Fruit fly (Drosophila melanogaster) whole organism, prepupa: ENCODE measurements around the gene Apc2.
A peak's percentile ranks its signal among the peaks of the same experiment; 100 is the strongest.

ENCODE experiments used
- Blimp-1 ChIP-seq: fragments of 200-800 bp; sonication (Bioruptor generic); optimal IDR thresholded peaks from 3 replicates; lab custom pipeline; 2017; ENCODE audit warnings: missing biosample characterization, missing genetic modification characterization, mild to moderate bottlenecking, moderate library complexity, missing genetic modification reagents
- CG10669 ChIP-seq: fragments of 200-800 bp; sonication (Bioruptor generic); optimal IDR thresholded peaks from 3 replicates; lab custom pipeline; 2018; ENCODE audit warnings: missing biosample characterization, mild to moderate bottlenecking, missing genetic modification characterization, moderate library complexity
- CG11762 ChIP-seq: fragments of 200-800 bp; sonication (Bioruptor generic); optimal IDR thresholded peaks from 3 replicates; lab custom pipeline; 2016; ENCODE audit warnings: missing biosample characterization, missing genetic modification characterization; ENCODE audit not compliant: insufficient read depth
- CG15336 ChIP-seq: fragments of 200-800 bp; sonication (Bioruptor generic); IDR thresholded peaks from 2 replicates; pipeline ENCODE4 v1.3.6; 2022; ENCODE audit warnings: missing biosample characterization, missing genetic modification characterization
- CG1621 ChIP-seq: fragments of 200-800 bp; sonication (Bioruptor generic); optimal IDR thresholded peaks from 3 replicates; lab custom pipeline; 2018; ENCODE audit warnings: missing biosample characterization, mild to moderate bottlenecking, missing genetic modification characterization
- CG16779 ChIP-seq: fragments of 200-800 bp; sonication (Bioruptor generic); optimal IDR thresholded peaks from 3 replicates; lab custom pipeline; 2017; ENCODE audit warnings: missing biosample characterization, mild to moderate bottlenecking, missing genetic modification characterization
- CG3032 ChIP-seq: fragments of 200-800 bp; optimal IDR thresholded peaks from 2 replicates; lab custom pipeline; 2019; ENCODE audit warnings: missing biosample characterization, mild to moderate bottlenecking, missing genetic modification characterization, moderate library complexity
- CG31627 ChIP-seq: fragments of 200-800 bp; sonication (Bioruptor generic); optimal IDR thresholded peaks from 3 replicates; lab custom pipeline; 2016; ENCODE audit warnings: missing biosample characterization, missing genetic modification characterization
- CG32006 ChIP-seq: fragments of 200-800 bp; sonication (Bioruptor generic); optimal IDR thresholded peaks from 3 replicates; lab custom pipeline; 2017; ENCODE audit warnings: missing biosample characterization, mild to moderate bottlenecking, missing genetic modification characterization
- CG34406 ChIP-seq: fragments of 200-800 bp; sonication (Bioruptor generic); optimal IDR thresholded peaks from 3 replicates; lab custom pipeline; 2016; ENCODE audit warnings: missing biosample characterization, missing genetic modification characterization
- CG3919 ChIP-seq: fragments of 200-800 bp; sonication (Bioruptor generic); optimal IDR thresholded peaks from 3 replicates; lab custom pipeline; 2016; ENCODE audit warnings: missing biosample characterization, missing genetic modification characterization
- CG4318 ChIP-seq: fragments of 200-800 bp; sonication (Bioruptor generic); optimal IDR thresholded peaks from 3 replicates; lab custom pipeline; 2017; ENCODE audit warnings: missing biosample characterization, mild to moderate bottlenecking, missing genetic modification characterization
- CG6276 ChIP-seq: fragments of 200-800 bp; sonication (Bioruptor generic); optimal IDR thresholded peaks from 2 replicates; lab custom pipeline; 2017; ENCODE audit warnings: missing biosample characterization, mild to moderate bottlenecking, missing genetic modification characterization
- CG6808 ChIP-seq: fragments of 200-800 bp; sonication (Bioruptor generic); optimal IDR thresholded peaks from 3 replicates; lab custom pipeline; 2017; ENCODE audit warnings: missing biosample characterization, missing genetic modification characterization, mild to moderate bottlenecking, moderate library complexity, missing genetic modification reagents
- CG8119 ChIP-seq: fragments of 200-800 bp; sonication (Bioruptor generic); IDR thresholded peaks from 3 replicates; pipeline ENCODE4 v1.3.6; 2022; ENCODE audit warnings: missing biosample characterization, missing genetic modification characterization
- CG8632 ChIP-seq: fragments of 200-800 bp; sonication (Bioruptor generic); optimal IDR thresholded peaks from 3 replicates; lab custom pipeline; 2016; ENCODE audit warnings: missing biosample characterization, missing genetic modification characterization
- CG9139 ChIP-seq: fragments of 200-800 bp; sonication (Bioruptor generic); optimal IDR thresholded peaks from 3 replicates; lab custom pipeline; 2017; ENCODE audit warnings: missing biosample characterization, mild to moderate bottlenecking, missing genetic modification characterization
- Eip75B ChIP-seq: fragments of 200-800 bp; sonication (Bioruptor generic); optimal IDR thresholded peaks from 3 replicates; lab custom pipeline; 2016; ENCODE audit warnings: missing biosample characterization, missing genetic modification characterization
- Eip78C ChIP-seq: fragments of 200-800 bp; sonication (Bioruptor generic); peaks from one replicate; lab custom pipeline; 2016; ENCODE audit warnings: missing biosample characterization, missing genetic modification characterization
- Eip93F ChIP-seq: fragments of 200-800 bp; sonication (Bioruptor generic); optimal IDR thresholded peaks from 2 replicates; lab custom pipeline; 2016; ENCODE audit warnings: missing biosample characterization, mild to moderate bottlenecking, missing genetic modification characterization
- Ets96B ChIP-seq: fragments of 200-800 bp; optimal IDR thresholded peaks from 2 replicates; lab custom pipeline; 2019; ENCODE audit warnings: missing biosample characterization, mild to moderate bottlenecking, missing genetic modification characterization, moderate library complexity
- Hr38 ChIP-seq: sonication (Bioruptor generic); optimal IDR thresholded peaks from 2 replicates; lab custom pipeline; 2016; ENCODE audit warnings: missing biosample characterization, missing genetic modification characterization
- Hr39 ChIP-seq: fragments of 200-800 bp; sonication (Bioruptor generic); optimal IDR thresholded peaks from 2 replicates; lab custom pipeline; 2016; ENCODE audit warnings: missing biosample characterization, missing genetic modification characterization
- Lpt ChIP-seq: fragments of 200-800 bp; sonication (Bioruptor generic); optimal IDR thresholded peaks from 3 replicates; lab custom pipeline; 2016; ENCODE audit warnings: missing biosample characterization, missing genetic modification characterization
- Met ChIP-seq: fragments of 200-800 bp; sonication (Bioruptor generic); optimal IDR thresholded peaks from 3 replicates; lab custom pipeline; 2016; ENCODE audit warnings: missing biosample characterization, missing genetic modification characterization
- OdsH ChIP-seq: fragments of 200-800 bp; sonication (Bioruptor generic); optimal IDR thresholded peaks from 3 replicates; lab custom pipeline; 2016; ENCODE audit warnings: missing biosample characterization, missing genetic modification characterization
- Smox ChIP-seq: fragments of 200-800 bp; sonication (Bioruptor generic); optimal IDR thresholded peaks from 3 replicates; lab custom pipeline; 2016; ENCODE audit warnings: missing biosample characterization, missing genetic modification characterization
- Sox14 ChIP-seq: fragments of 200-800 bp; sonication (Bioruptor generic); optimal IDR thresholded peaks from 3 replicates; lab custom pipeline; 2016; ENCODE audit warnings: missing biosample characterization, missing genetic modification characterization
- Sox15 ChIP-seq: fragments of 200-800 bp; sonication (Bioruptor generic); optimal IDR thresholded peaks from 3 replicates; lab custom pipeline; 2016; ENCODE audit warnings: missing biosample characterization, missing genetic modification characterization
- acj6 ChIP-seq: fragments of 200-800 bp; sonication (Bioruptor generic); optimal IDR thresholded peaks from 3 replicates; lab custom pipeline; 2016; ENCODE audit warnings: missing biosample characterization, missing genetic modification characterization
- dac ChIP-seq: fragments of 200-800 bp; sonication (Bioruptor generic); optimal IDR thresholded peaks from 2 replicates; lab custom pipeline; 2017; ENCODE audit warnings: missing biosample characterization, mild to moderate bottlenecking, missing genetic modification characterization
- dsx ChIP-seq: fragments of 200-800 bp; optimal IDR thresholded peaks from 3 replicates; lab custom pipeline; 2019; ENCODE audit warnings: missing biosample characterization, mild to moderate bottlenecking, missing genetic modification characterization, moderate library complexity; ENCODE audit not compliant: poor library complexity, severe bottlenecking
- eg ChIP-seq: fragments of 200-800 bp; sonication (Bioruptor generic); IDR thresholded peaks from 3 replicates; pipeline ENCODE4 v1.3.6; 2022; ENCODE audit warnings: missing biosample characterization, missing genetic modification characterization
- esn ChIP-seq: fragments of 200-800 bp; sonication (Bioruptor generic); optimal IDR thresholded peaks from 2 replicates; lab custom pipeline; 2016; ENCODE audit warnings: missing biosample characterization, mild to moderate bottlenecking, missing genetic modification characterization, moderate library complexity
- fd59A ChIP-seq: fragments of 200-800 bp; sonication (Bioruptor generic); optimal IDR thresholded peaks from 2 replicates; lab custom pipeline; 2017; ENCODE audit warnings: missing biosample characterization, mild to moderate bottlenecking, missing genetic modification characterization, missing genetic modification reagents
- fd85E ChIP-seq: fragments of 200-800 bp; sonication (Bioruptor generic); optimal IDR thresholded peaks from 3 replicates; lab custom pipeline; 2016; ENCODE audit warnings: missing biosample characterization, missing genetic modification characterization
- fkh ChIP-seq: fragments of 200-800 bp; sonication (Bioruptor generic); optimal IDR thresholded peaks from 3 replicates; lab custom pipeline; 2017; ENCODE audit warnings: missing biosample characterization, mild to moderate bottlenecking, missing genetic modification characterization, moderate library complexity
- lz ChIP-seq: fragments of 200-800 bp; sonication (Bioruptor generic); optimal IDR thresholded peaks from 3 replicates; lab custom pipeline; 2016; ENCODE audit warnings: missing biosample characterization, missing genetic modification characterization
- net ChIP-seq: fragments of 200-800 bp; sonication (Bioruptor generic); optimal IDR thresholded peaks from 3 replicates; lab custom pipeline; 2016; ENCODE audit warnings: missing biosample characterization, missing genetic modification characterization
- pdm3 ChIP-seq: fragments of 200-800 bp; sonication (Bioruptor generic); optimal IDR thresholded peaks from 3 replicates; lab custom pipeline; 2016; ENCODE audit warnings: missing biosample characterization, missing genetic modification characterization
- salr ChIP-seq, 2 experiments: fragments of 200-800 bp; sonication (Bioruptor generic); optimal IDR thresholded peaks; 3 replicates each; lab custom pipeline; 2016 to 2018; ENCODE audit warnings: missing biosample characterization in 2 of 2, missing genetic modification characterization in 2 of 2, mild to moderate bottlenecking in 1 of 2
- spab ChIP-seq: fragments of 200-800 bp; sonication (Bioruptor generic); optimal IDR thresholded peaks from 2 replicates; lab custom pipeline; 2017; ENCODE audit warnings: missing biosample characterization, mild to moderate bottlenecking, missing genetic modification characterization, missing genetic modification reagents
- ss ChIP-seq, 2 experiments: fragments of 200-800 bp; sonication (Bioruptor generic); optimal IDR thresholded peaks; 2 replicates in 1 of 2; 3 replicates in 1 of 2; lab custom pipeline; 2017 to 2018; ENCODE audit warnings: mild to moderate bottlenecking in 2 of 2, missing biosample characterization in 2 of 2, missing genetic modification characterization in 2 of 2, moderate library complexity in 1 of 2
- topi ChIP-seq: fragments of 200-800 bp; sonication (Bioruptor generic); optimal IDR thresholded peaks from 3 replicates; lab custom pipeline; 2016; ENCODE audit warnings: missing biosample characterization, missing genetic modification characterization
- vri ChIP-seq: fragments of 200-800 bp; sonication (Bioruptor generic); optimal IDR thresholded peaks from 3 replicates; lab custom pipeline; 2016; ENCODE audit warnings: missing biosample characterization, mild to moderate bottlenecking, missing genetic modification characterization

Apc2 gene

dm6 chr3R:24142971-24143370, 20.8 kb upstream of the Apc2 start (continued):
- peak; percentile 79 for TF ChIP-seq vri (GFP tag; lab: Kevin White, UChicago)
- peak; percentile 85 for TF ChIP-seq Met (GFP tag; lab: Kevin White, UChicago)
- TF ChIP-seq CG9139 (GFP tag; lab: Kevin White, UChicago), result peak; percentile 82
- TF ChIP-seq net (GFP tag; lab: Kevin White, UChicago), result peak; percentile 77
- peak; percentile 83 for TF ChIP-seq Hr39 (GFP tag; lab: Kevin White, UChicago)
- TF ChIP-seq CG3919 (GFP tag; lab: Kevin White, UChicago), result peak; percentile 91
- peak; percentile 86 for TF ChIP-seq fd59A (GFP tag; lab: Kevin White, UChicago)
- TF ChIP-seq esn, result peak; percentile 87
- peak; percentile 69 for TF ChIP-seq Lpt (GFP tag; lab: Kevin White, UChicago)
- peak; percentile 86 to 92 for TF ChIP-seq ss (GFP tag; optimal IDR thresholded peaks at IDR 0.05; lab: Kevin White, UChicago)
- TF ChIP-seq fkh (GFP tag; lab: Kevin White, UChicago), result no peak
- TF ChIP-seq CG4318, result peak; percentile 68
- peak; percentile 87 for TF ChIP-seq spab (GFP tag; lab: Kevin White, UChicago)

DNA sequence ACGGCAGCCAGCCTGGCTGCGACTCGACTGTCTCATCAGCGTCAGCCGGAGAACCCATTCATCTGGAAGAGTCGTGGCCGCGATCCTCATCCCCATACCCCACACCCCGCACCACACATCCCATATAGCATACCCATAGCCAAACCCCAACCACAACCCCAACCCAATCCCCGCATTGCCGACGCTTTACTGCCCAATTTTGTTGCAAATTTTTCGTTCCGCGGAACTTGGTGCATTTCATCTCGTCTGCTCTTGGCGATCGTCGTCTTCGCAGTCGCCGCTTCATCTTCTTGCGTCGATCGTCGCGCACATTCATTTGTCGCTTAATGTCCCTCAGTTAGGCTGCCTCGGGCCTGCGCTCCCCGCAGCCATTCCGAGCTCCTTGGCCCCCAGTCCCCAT, 20.4 kb upstream of the Apc2 start:
- TF ChIP-seq dac (GFP tag; lab: Kevin White, UChicago) (no peak), CG10669 (no peak), CG16779 (no peak), Lpt (GFP tag; lab: Kevin White, UChicago) (no peak), CG1621 (no peak), CG4318 (no peak), CG34406 (GFP tag; lab: Kevin White, UChicago) (no peak), CG8632 (GFP tag; lab: Kevin White, UChicago) (no peak), fd85E (GFP tag; lab: Kevin White, UChicago) (no peak), net (GFP tag; lab: Kevin White, UChicago) (no peak), Sox14 (GFP tag; lab: Kevin White, UChicago) (no peak), eg (GFP tag; lab: Robert Waterston, UW) (no peak), Hr39 (GFP tag; lab: Kevin White, UChicago) (no peak), salr (GFP tag; optimal IDR thresholded peaks at IDR 0.05; lab: Kevin White, UChicago) (no peak), vri (GFP tag; lab: Kevin White, UChicago) (no peak), acj6 (no peak), lz (GFP tag; lab: Kevin White, UChicago) (no peak), Smox (no peak)
- TF ChIP-seq, all 60 proteins: peak for 0

dm6 chr3R:24143779-24144178, 20.0 kb upstream of the Apc2 start:
- TF ChIP-seq dsx (GFP tag; lab: Kevin White, UChicago) (no peak), CG4318 (peak; percentile 53), vri (GFP tag; lab: Kevin White, UChicago) (no peak), eg (GFP tag; lab: Robert Waterston, UW) (0 out of 3 replicates have a peak, but pooled peaks have one; percentile 8), Hr38 (GFP tag; lab: Kevin White, UChicago) (no peak), dac (GFP tag; lab: Kevin White, UChicago) (peak; percentile 31), CG1621 (no peak), esn (peak; percentile 59), fkh (GFP tag; lab: Kevin White, UChicago) (no peak), Eip78C (peak; percentile 90), CG31627 (GFP tag; lab: Kevin White, UChicago) (peak; percentile 45), Sox15 (GFP tag; lab: Kevin White, UChicago) (peak; percentile 8), CG11762 (GFP tag; lab: Kevin White, UChicago) (peak; percentile 22), fd59A (GFP tag; lab: Kevin White, UChicago) (peak; percentile 61), CG8119 (GFP tag; lab: Robert Waterston, UW) (peak; percentile 64; the same call in 2 of the 3 replicates), OdsH (GFP tag; lab: Kevin White, UChicago) (peak; percentile 57), Smox (peak; percentile 34), Blimp-1 (GFP tag; lab: Kevin White, UChicago) (no peak), Eip93F (no peak), topi (GFP tag; lab: Kevin White, UChicago) (peak; percentile 48), Eip75B (GFP tag; lab: Kevin White, UChicago) (peak; percentile 56), CG9139 (GFP tag; lab: Kevin White, UChicago) (peak; percentile 29), CG32006 (peak; percentile 75), ss (GFP tag; optimal IDR thresholded peaks at IDR 0.05; lab: Kevin White, UChicago) (peak; percentile 36 to 52), CG34406 (GFP tag; lab: Kevin White, UChicago) (peak; percentile 10), Met (GFP tag; lab: Kevin White, UChicago) (peak; percentile 43), Ets96B (tag; lab: Kevin White, UChicago) (peak; percentile 58), pdm3 (GFP tag; lab: Kevin White, UChicago) (peak; percentile 49), CG6808 (GFP tag; lab: Kevin White, UChicago) (peak; percentile 68), CG6276 (peak; percentile 60), fd85E (GFP tag; lab: Kevin White, UChicago) (no peak), CG15336 (GFP tag; lab: Robert Waterston, UW) (peak; percentile 36), CG3032 (tag; lab: Kevin White, UChicago) (peak; percentile 69)
